Worm (Caenorhabditis elegans): ENCODE data around the gene fipr-7.

DNA sequence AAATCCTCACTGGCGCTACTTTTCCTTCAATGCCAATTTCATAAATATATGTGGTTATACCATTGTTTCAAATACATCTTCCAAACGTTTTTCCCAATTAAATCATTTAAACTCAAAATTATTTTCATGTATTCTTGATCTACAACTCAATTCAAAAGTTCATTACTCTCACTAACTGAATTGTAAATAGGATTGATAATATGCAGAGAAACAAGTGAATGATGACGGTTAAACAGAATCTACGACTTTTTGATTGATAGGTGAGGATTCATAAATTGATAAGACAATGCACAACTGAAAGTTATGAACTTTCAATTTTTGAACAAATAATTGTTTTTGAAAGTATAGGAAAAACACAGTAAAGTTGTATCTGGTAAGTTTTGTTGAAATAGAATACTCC, 38.4 kb upstream of the fipr-7 start:
- no peak for TF ChIP-seq med-1 (GFP tag; optimal IDR thresholded peaks at IDR 0.05; ENCODE audit: insufficient read depth)
- TF ChIP-seq tab-1 (GFP tag; IDR thresholded peaks at IDR 0.05) = no peak
- no peak for TF ChIP-seq flt-1 (GFP tag; IDR thresholded peaks at IDR 0.05)
- no peak for TF ChIP-seq cog-1 (tag; optimal IDR thresholded peaks at IDR 0.05)
- TF ChIP-seq ztf-29 (GFP tag; IDR thresholded peaks at IDR 0.05) = no peak
- no peak for TF ChIP-seq T22C8.4 (GFP tag; IDR thresholded peaks at IDR 0.05)

Measured in whole organism, midembryonic.